Worm (Caenorhabditis elegans): ENCODE measurements around the gene dhhc-14.

Gene dhhc-14

ce11 chrX:8565810-8566416 is 13.8 kb downstream of the dhhc-14 start (continued):
- TF ChIP-seq lin-39 (tag; optimal IDR thresholded peaks at IDR 0.05) (peak; percentile 67), ZK546.5 (tag; optimal IDR thresholded peaks at IDR 0.05) (no peak), nhr-25 (tag; optimal IDR thresholded peaks at IDR 0.05) (no peak), fkh-2 (tag; optimal IDR thresholded peaks at IDR 0.05) (no peak), hmg-11 (tag; optimal IDR thresholded peaks at IDR 0.05) (peak; percentile 44)

ce11 chrX:8566521-8567032 is 14.5 kb downstream of the dhhc-14 start:
- TF ChIP-seq elt-2 (tag; optimal IDR thresholded peaks at IDR 0.05) (no peak), pha-4 (tag; optimal IDR thresholded peaks at IDR 0.05) (no peak), lin-39 (tag; optimal IDR thresholded peaks at IDR 0.05) (no peak), R02D3.7 (tag; optimal IDR thresholded peaks at IDR 0.05) (no peak), unc-62 (GFP tag; optimal IDR thresholded peaks at IDR 0.05) (no peak), pqm-1 (tag; optimal IDR thresholded peaks at IDR 0.05) (no peak)

- TF ChIP-seq aly-2 (tag; optimal IDR thresholded peaks at IDR 0.05) = no peak
- TF ChIP-seq unc-62 (GFP tag; optimal IDR thresholded peaks at IDR 0.05) = peak; percentile 18
- TF ChIP-seq pqm-1 (tag; optimal IDR thresholded peaks at IDR 0.05) = no peak
- TF ChIP-seq ama-1 (optimal IDR thresholded peaks at IDR 0.05) = no peak
- TF ChIP-seq mml-1 (tag; optimal IDR thresholded peaks at IDR 0.05) = no peak
- TF ChIP-seq elt-2 (tag; optimal IDR thresholded peaks at IDR 0.05) = peak; percentile 96
- TF ChIP-seq ceh-82 (tag; optimal IDR thresholded peaks at IDR 0.05) = no peak
- no peak for TF ChIP-seq eor-1 (tag; optimal IDR thresholded peaks at IDR 0.05)
- no peak for TF ChIP-seq tbx-2 (tag; optimal IDR thresholded peaks at IDR 0.05)
- peak in 1 of 3 experiments; percentile 6 for TF ChIP-seq elt-3 (tag; optimal IDR thresholded peaks at IDR 0.05)
- TF ChIP-seq nhr-77 (tag; optimal IDR thresholded peaks at IDR 0.05) = no peak
- no peak for TF ChIP-seq nhr-11 (tag; optimal IDR thresholded peaks at IDR 0.05)
- TF ChIP-seq nhr-12 (tag; optimal IDR thresholded peaks at IDR 0.05) = no peak
- no peak for TF ChIP-seq nhr-43 (tag; optimal IDR thresholded peaks at IDR 0.05; ENCODE audit: poor library complexity, severe bottlenecking)
These were observed 15.1 kb downstream of the dhhc-14 start for ce11 chrX:8567166-8567565.

ce11 chrX:8567823-8568314 is 15.8 kb downstream of the dhhc-14 start:
- TF ChIP-seq ceh-16 (tag; optimal IDR thresholded peaks at IDR 0.05) (no peak), elt-2 (tag; optimal IDR thresholded peaks at IDR 0.05) (peak; percentile 38), ztf-4 (tag; optimal IDR thresholded peaks at IDR 0.05) (no peak)

- TF ChIP-seq nhr-25 (tag; optimal IDR thresholded peaks at IDR 0.05) = peak; percentile 28
- no peak for TF ChIP-seq mml-1 (tag; optimal IDR thresholded peaks at IDR 0.05)
- TF ChIP-seq jun-1 (tag; optimal IDR thresholded peaks at IDR 0.05) = peak; percentile 51
- TF ChIP-seq unc-62 (GFP tag; optimal IDR thresholded peaks at IDR 0.05) = peak; percentile 7
- peak; percentile 48 for TF ChIP-seq nhr-23 (tag; optimal IDR thresholded peaks at IDR 0.05)
- TF ChIP-seq fkh-2 (tag; optimal IDR thresholded peaks at IDR 0.05) = no peak
- TF ChIP-seq elt-2 (tag; optimal IDR thresholded peaks at IDR 0.05) = peak; percentile 88
- TF ChIP-seq pqm-1 (tag; optimal IDR thresholded peaks at IDR 0.05) = peak; percentile 31
These were observed 16.4 kb downstream of the dhhc-14 start for ce11 chrX:8568423-8568903.

ce11 chrX:8569159-8569558 is 17.1 kb downstream of the dhhc-14 start:
- TF ChIP-seq lin-39 (tag; optimal IDR thresholded peaks at IDR 0.05) (peak; percentile 33), nfya-1 (tag; optimal IDR thresholded peaks at IDR 0.05; ENCODE audit: insufficient read depth) (peak; percentile 47), ceh-9 (tag; optimal IDR thresholded peaks at IDR 0.05) (no peak), daf-12 (tag; optimal IDR thresholded peaks at IDR 0.05) (no peak), nhr-67 (tag; optimal IDR thresholded peaks at IDR 0.05) (no peak), nhr-12 (tag; optimal IDR thresholded peaks at IDR 0.05) (no peak)
